Worm (Caenorhabditis elegans): ENCODE measurements around the gene C16A3.6.

Gene C16A3.6

ce11 chrIII:6379129-6379528 is at the start of gene C16A3.6:
TSS of gene C16A3.6 (plus strand) at chrIII:6379212.
- TF ChIP-seq scrt-1 (GFP tag; IDR thresholded peaks at IDR 0.05) (no peak), F13C5.2 (tag; optimal IDR thresholded peaks at IDR 0.05) (peak; percentile 9), ama-1 (optimal IDR thresholded peaks at IDR 0.05) (peak; percentile 82)

- TF ChIP-seq flt-1 (GFP tag; IDR thresholded peaks at IDR 0.05) (no peak), aly-1 (tag; optimal IDR thresholded peaks at IDR 0.05) (no peak), ets-7 (tag; optimal IDR thresholded peaks at IDR 0.05) (no peak), sea-1 (GFP tag; conservative IDR thresholded peaks at IDR 0.05) (no peak), hmbx-1 (tag; optimal IDR thresholded peaks at IDR 0.05) (no peak), hmg-4 (GFP tag; optimal IDR thresholded peaks at IDR 0.05) (no peak), B0310.2 (tag; optimal IDR thresholded peaks at IDR 0.05) (no peak), hnd-1 (tag; optimal IDR thresholded peaks at IDR 0.05) (no peak), ceh-36 (tag; optimal IDR thresholded peaks at IDR 0.05) (no peak)
These were observed 47.7 kb upstream of the C16A3.6 start, which contains the start of gene C56G2.4 for ce11 chrIII:6331211-6331782. TSS of gene C56G2.4 (plus strand) at chrIII:6331732.

- TF ChIP-seq tbx-37 (GFP tag; conservative IDR thresholded peaks at IDR 0.05) (no peak), ets-7 (tag; optimal IDR thresholded peaks at IDR 0.05) (no peak), hmg-4 (GFP tag; optimal IDR thresholded peaks at IDR 0.05) (no peak), aly-1 (tag; optimal IDR thresholded peaks at IDR 0.05) (no peak), hnd-1 (tag; optimal IDR thresholded peaks at IDR 0.05) (no peak), F13C5.2 (tag; optimal IDR thresholded peaks at IDR 0.05) (no peak)
These were observed 44.6 kb upstream of the C16A3.6 start for ce11 chrIII:6334364-6334763.

- TF ChIP-seq scrt-1 (GFP tag; IDR thresholded peaks at IDR 0.05), result no peak
These were observed 39.0 kb upstream of the C16A3.6 start, which contains the start of gene let-767 for ce11 chrIII:6339919-6340434. TSS of gene let-767 (minus strand) at chrIII:6339969.

- TF ChIP-seq sea-1 (GFP tag; conservative IDR thresholded peaks at IDR 0.05) (no peak), F13C5.2 (tag; optimal IDR thresholded peaks at IDR 0.05) (peak; percentile 71)
These were observed 37.0 kb upstream of the C16A3.6 start, which contains the start of gene rpn-13 for ce11 chrIII:6341878-6342453. TSS of gene rpn-13 (minus strand) at chrIII:6341928.

ce11 chrIII:6343229-6343628 is 35.8 kb upstream of the C16A3.6 start, which contains the start of gene C56G2.9:
TSS of gene C56G2.9 (minus strand) at chrIII:6343329.
- TF ChIP-seq aly-1 (tag; optimal IDR thresholded peaks at IDR 0.05) (no peak), scrt-1 (GFP tag; IDR thresholded peaks at IDR 0.05) (no peak), sea-1 (GFP tag; conservative IDR thresholded peaks at IDR 0.05) (no peak), ama-1 (optimal IDR thresholded peaks at IDR 0.05) (no peak), F13C5.2 (tag; optimal IDR thresholded peaks at IDR 0.05) (no peak), ceh-36 (tag; optimal IDR thresholded peaks at IDR 0.05) (no peak), B0310.2 (tag; optimal IDR thresholded peaks at IDR 0.05) (no peak), ets-7 (tag; optimal IDR thresholded peaks at IDR 0.05) (no peak), pes-1 (GFP tag; IDR thresholded peaks at IDR 0.05) (no peak), hmbx-1 (tag; optimal IDR thresholded peaks at IDR 0.05) (no peak), hmg-4 (GFP tag; optimal IDR thresholded peaks at IDR 0.05) (no peak), hnd-1 (tag; optimal IDR thresholded peaks at IDR 0.05) (no peak), tbx-37 (GFP tag; conservative IDR thresholded peaks at IDR 0.05) (no peak), ceh-13 (GFP tag; optimal IDR thresholded peaks at IDR 0.05) (no peak), flt-1 (GFP tag; IDR thresholded peaks at IDR 0.05) (no peak), tbx-11 (GFP tag; IDR thresholded peaks at IDR 0.05) (no peak), tra-4 (tag; optimal IDR thresholded peaks at IDR 0.05) (no peak)

- TF ChIP-seq ceh-13 (GFP tag; optimal IDR thresholded peaks at IDR 0.05) (no peak), F13C5.2 (tag; optimal IDR thresholded peaks at IDR 0.05) (peak; percentile 86), hmg-4 (GFP tag; optimal IDR thresholded peaks at IDR 0.05) (no peak)
These were observed 34.3 kb upstream of the C16A3.6 start for ce11 chrIII:6344737-6345136.

- TF ChIP-seq scrt-1 (GFP tag; IDR thresholded peaks at IDR 0.05), result no peak
- no peak for TF ChIP-seq hnd-1 (tag; optimal IDR thresholded peaks at IDR 0.05)
- TF ChIP-seq ets-7 (tag; optimal IDR thresholded peaks at IDR 0.05), result no peak
- TF ChIP-seq tbx-37 (GFP tag; conservative IDR thresholded peaks at IDR 0.05), result no peak
- TF ChIP-seq hmg-4 (GFP tag; optimal IDR thresholded peaks at IDR 0.05), result no peak
- TF ChIP-seq tbx-11 (GFP tag; IDR thresholded peaks at IDR 0.05), result no peak
- TF ChIP-seq ceh-36 (tag; optimal IDR thresholded peaks at IDR 0.05), result no peak
- no peak for TF ChIP-seq sea-1 (GFP tag; conservative IDR thresholded peaks at IDR 0.05)
- TF ChIP-seq ama-1 (optimal IDR thresholded peaks at IDR 0.05), result no peak
- TF ChIP-seq pes-1 (GFP tag; IDR thresholded peaks at IDR 0.05), result no peak
These were observed 33.0 kb upstream of the C16A3.6 start, which contains the start of the genes trmt-10C.2 and C56G2.22 for ce11 chrIII:6345968-6346498. TSS of gene trmt-10C.2 (plus strand) at chrIII:6346281. TSS of gene C56G2.22 (plus strand) at chrIII:6346448.

- no peak for TF ChIP-seq tbx-37 (GFP tag; conservative IDR thresholded peaks at IDR 0.05)
- TF ChIP-seq ama-1 (optimal IDR thresholded peaks at IDR 0.05), result no peak
- TF ChIP-seq tbx-11 (GFP tag; IDR thresholded peaks at IDR 0.05), result no peak
- TF ChIP-seq hmbx-1 (tag; optimal IDR thresholded peaks at IDR 0.05), result no peak
- TF ChIP-seq pes-1 (GFP tag; IDR thresholded peaks at IDR 0.05), result no peak
- TF ChIP-seq hmg-4 (GFP tag; optimal IDR thresholded peaks at IDR 0.05), result no peak
- TF ChIP-seq F13C5.2 (tag; optimal IDR thresholded peaks at IDR 0.05), result no peak
- TF ChIP-seq sea-1 (GFP tag; conservative IDR thresholded peaks at IDR 0.05), result no peak
- TF ChIP-seq ets-7 (tag; optimal IDR thresholded peaks at IDR 0.05), result no peak
- TF ChIP-seq ceh-36 (tag; optimal IDR thresholded peaks at IDR 0.05), result no peak
- TF ChIP-seq ceh-13 (GFP tag; optimal IDR thresholded peaks at IDR 0.05), result no peak
- TF ChIP-seq B0310.2 (tag; optimal IDR thresholded peaks at IDR 0.05), result no peak
- TF ChIP-seq tra-4 (tag; optimal IDR thresholded peaks at IDR 0.05), result no peak
These were observed 30.4 kb upstream of the C16A3.6 start for ce11 chrIII:6348578-6348977.

Data from whole organism, early embryonic.